Worm (Caenorhabditis elegans): ENCODE measurements around the gene F46H5.5.

The F46H5.5 gene

ce11 chrX:7210467-7211107, 46.2 kb downstream of the F46H5.5 start:
- TF ChIP-seq egl-5 (tag; optimal IDR thresholded peaks at IDR 0.05) (peak; percentile 53), nfya-1 (tag; optimal IDR thresholded peaks at IDR 0.05; ENCODE audit: insufficient read depth) (peak; percentile 71), ZK546.5 (tag; optimal IDR thresholded peaks at IDR 0.05) (no peak)

ce11 chrX:7209151-7209550, 47.6 kb downstream of the F46H5.5 start:
- TF ChIP-seq eor-1 (tag; optimal IDR thresholded peaks at IDR 0.05) (no peak), nhr-237 (tag; optimal IDR thresholded peaks at IDR 0.05) (no peak), nhr-11 (tag; optimal IDR thresholded peaks at IDR 0.05) (no peak), ama-1 (optimal IDR thresholded peaks at IDR 0.05) (no peak), mdl-1 (tag; optimal IDR thresholded peaks at IDR 0.05) (no peak), fkh-10 (GFP tag; optimal IDR thresholded peaks at IDR 0.05) (no peak), elt-3 (tag; optimal IDR thresholded peaks at IDR 0.05) (no peak), nhr-25 (tag; optimal IDR thresholded peaks at IDR 0.05) (no peak), R02D3.7 (tag; optimal IDR thresholded peaks at IDR 0.05) (no peak), nfya-1 (tag; optimal IDR thresholded peaks at IDR 0.05; ENCODE audit: insufficient read depth) (no peak), jun-1 (tag; optimal IDR thresholded peaks at IDR 0.05) (no peak), pha-4 (tag; optimal IDR thresholded peaks at IDR 0.05) (no peak), lin-15B (tag; optimal IDR thresholded peaks at IDR 0.05) (no peak), sea-2 (GFP tag; optimal IDR thresholded peaks at IDR 0.05) (no peak), ztf-11 (tag; optimal IDR thresholded peaks at IDR 0.05) (no peak), aly-2 (tag; optimal IDR thresholded peaks at IDR 0.05) (no peak), elt-2 (tag; optimal IDR thresholded peaks at IDR 0.05) (no peak), ceh-9 (tag; optimal IDR thresholded peaks at IDR 0.05) (no peak)

- TF ChIP-seq egl-5 (tag; optimal IDR thresholded peaks at IDR 0.05) (no peak), ztf-11 (tag; optimal IDR thresholded peaks at IDR 0.05) (no peak), aly-2 (tag; optimal IDR thresholded peaks at IDR 0.05) (no peak), nhr-28 (tag; optimal IDR thresholded peaks at IDR 0.05) (no peak), egl-27 (tag; optimal IDR thresholded peaks at IDR 0.05) (no peak), elt-1 (tag; optimal IDR thresholded peaks at IDR 0.05) (no peak)
Observed at ce11 chrX:7206419-7206818, 50.4 kb downstream of the F46H5.5 start, which contains the start of gene ZK867.2. Gene ZK867.2, plus strand, starts transcription at chrX:7206719.
